Worm (Caenorhabditis elegans) whole organism, L3 larva: Measurements from ENCODE around the gene Y97E10AR.3.
A peak's percentile ranks its signal among the peaks of the same experiment; 100 is the strongest.

Experiments
- R02D3.7 ChIP-seq: fragments of 150-350 bp; optimal IDR thresholded peaks from 2 replicates; lab custom pipeline; 2014; ENCODE audit warnings: missing biosample characterization, missing genetic modification characterization
- ZK546.5 ChIP-seq: sonication (generic microtip); optimal IDR thresholded peaks from 2 replicates; lab custom pipeline; 2017; ENCODE audit warnings: missing biosample characterization, missing genetic modification characterization
- aly-2 ChIP-seq: fragments of 150-350 bp; optimal IDR thresholded peaks from 2 replicates; lab custom pipeline; 2014; ENCODE audit warnings: missing biosample characterization, missing genetic modification characterization
- ama-1 ChIP-seq: fragments of 150-350 bp; optimal IDR thresholded peaks from 2 replicates; lab custom pipeline; 2018
- ceh-16 ChIP-seq: sonication (generic microtip); optimal IDR thresholded peaks from 2 replicates; lab custom pipeline; 2017; ENCODE audit warnings: missing biosample characterization, missing genetic modification characterization
- ceh-28 ChIP-seq: fragments of 150-350 bp; optimal IDR thresholded peaks from 2 replicates; lab custom pipeline; 2014; ENCODE audit warnings: missing biosample characterization, missing genetic modification reagents, missing genetic modification characterization
- ceh-9 ChIP-seq: sonication (generic microtip); optimal IDR thresholded peaks from 2 replicates; lab custom pipeline; 2018; ENCODE audit warnings: missing biosample characterization, missing genetic modification characterization
- daf-12 ChIP-seq: fragments of 150-350 bp; optimal IDR thresholded peaks from 2 replicates; lab custom pipeline; 2014; ENCODE audit warnings: missing biosample characterization, missing genetic modification reagents, missing genetic modification characterization
- egl-27 ChIP-seq: sonication (generic microtip); optimal IDR thresholded peaks from 4 replicates; lab custom pipeline; 2017; ENCODE audit warnings: missing biosample characterization, missing genetic modification reagents, missing genetic modification characterization
- egl-5 ChIP-seq: fragments of 150-350 bp; optimal IDR thresholded peaks from 2 replicates; lab custom pipeline; 2017; ENCODE audit warnings: missing biosample characterization, missing genetic modification reagents, missing genetic modification characterization, inconsistent platforms
- elt-1 ChIP-seq: fragments of 150-350 bp; optimal IDR thresholded peaks from 2 replicates; lab custom pipeline; 2014; ENCODE audit warnings: missing biosample characterization, missing genetic modification characterization
- elt-2 ChIP-seq: sonication (generic microtip); optimal IDR thresholded peaks from 2 replicates; lab custom pipeline; 2016; ENCODE audit warnings: missing genetic modification reagents, mild to moderate bottlenecking, missing genetic modification characterization, missing compliant biosample characterization
- elt-3 ChIP-seq, 3 experiments: fragments of 150-350 bp in 1 of 3; sonication (generic microtip) in 2 of 3; optimal IDR thresholded peaks; 2 replicates in 2 of 3; 4 replicates in 1 of 3; lab custom pipeline; 2014 to 2017; ENCODE audit warnings: missing biosample characterization in 3 of 3, missing genetic modification characterization in 3 of 3
- eor-1 ChIP-seq, 2 experiments: fragments of 150-350 bp; optimal IDR thresholded peaks; 2 replicates each; lab custom pipeline; 2014 to 2018; ENCODE audit warnings: missing biosample characterization in 2 of 2, missing genetic modification characterization in 2 of 2
- fkh-10 ChIP-seq: sonication (generic microtip); optimal IDR thresholded peaks from 2 replicates; lab custom pipeline; 2017; ENCODE audit warnings: missing biosample characterization, missing genetic modification reagents, missing genetic modification characterization
- fkh-2 ChIP-seq: fragments of 150-350 bp; optimal IDR thresholded peaks from 2 replicates; lab custom pipeline; 2014; ENCODE audit warnings: missing biosample characterization, missing genetic modification reagents, missing genetic modification characterization
- fos-1 ChIP-seq: fragments of 150-350 bp; optimal IDR thresholded peaks from 2 replicates; lab custom pipeline; 2014; ENCODE audit warnings: missing biosample characterization, missing genetic modification characterization
- hmg-11 ChIP-seq: sonication (generic microtip); optimal IDR thresholded peaks from 2 replicates; lab custom pipeline; 2016; ENCODE audit warnings: missing genetic modification characterization, missing compliant biosample characterization
- jun-1 ChIP-seq: fragments of 150-350 bp; optimal IDR thresholded peaks from 2 replicates; lab custom pipeline; 2014; ENCODE audit warnings: missing biosample characterization, missing genetic modification reagents, missing genetic modification characterization
- lin-15B ChIP-seq: fragments of 150-350 bp; optimal IDR thresholded peaks from 2 replicates; lab custom pipeline; 2014; ENCODE audit warnings: missing biosample characterization, missing genetic modification characterization
- lin-39 ChIP-seq: fragments of 150-350 bp; optimal IDR thresholded peaks from 2 replicates; lab custom pipeline; 2018; ENCODE audit warnings: missing biosample characterization, missing genetic modification reagents, missing genetic modification characterization
- lsy-12 ChIP-seq: sonication (generic microtip); optimal IDR thresholded peaks from 2 replicates; lab custom pipeline; 2016; ENCODE audit warnings: mild to moderate bottlenecking, missing genetic modification characterization, missing compliant biosample characterization
- mdl-1 ChIP-seq: fragments of 150-350 bp; optimal IDR thresholded peaks from 2 replicates; lab custom pipeline; 2014; ENCODE audit warnings: missing biosample characterization, missing genetic modification characterization
- nfya-1 ChIP-seq: sonication (generic microtip); optimal IDR thresholded peaks from 2 replicates; lab custom pipeline; 2017; ENCODE audit warnings: missing genetic modification characterization, mild to moderate bottlenecking, missing compliant biosample characterization, antibody characterized with exemption, moderate library complexity; ENCODE audit not compliant: insufficient read depth
- nhr-11 ChIP-seq: fragments of 150-350 bp; optimal IDR thresholded peaks from 2 replicates; lab custom pipeline; 2014; ENCODE audit warnings: missing biosample characterization, missing genetic modification characterization
- nhr-12 ChIP-seq: fragments of 150-350 bp; optimal IDR thresholded peaks from 2 replicates; lab custom pipeline; 2014; ENCODE audit warnings: missing biosample characterization, missing genetic modification characterization
- nhr-23 ChIP-seq: fragments of 150-350 bp; optimal IDR thresholded peaks from 2 replicates; lab custom pipeline; 2014; ENCODE audit warnings: missing biosample characterization, missing genetic modification reagents, missing genetic modification characterization
- nhr-237 ChIP-seq: fragments of 150-350 bp; optimal IDR thresholded peaks from 2 replicates; lab custom pipeline; 2014; ENCODE audit warnings: missing biosample characterization, missing genetic modification characterization
- nhr-25 ChIP-seq: sonication (generic microtip); optimal IDR thresholded peaks from 2 replicates; lab custom pipeline; 2017; ENCODE audit warnings: missing biosample characterization, missing genetic modification characterization
- nhr-28 ChIP-seq: fragments of 150-350 bp; optimal IDR thresholded peaks from 2 replicates; lab custom pipeline; 2014; ENCODE audit warnings: missing biosample characterization, missing genetic modification characterization
- nhr-43 ChIP-seq: sonication (generic microtip); optimal IDR thresholded peaks from 2 replicates; lab custom pipeline; 2016; ENCODE audit warnings: mild to moderate bottlenecking, missing genetic modification characterization, missing compliant biosample characterization; ENCODE audit not compliant: poor library complexity, severe bottlenecking
- nhr-67 ChIP-seq: fragments of 150-350 bp; optimal IDR thresholded peaks from 2 replicates; lab custom pipeline; 2014; ENCODE audit warnings: missing biosample characterization, missing genetic modification characterization
- nhr-76 ChIP-seq: fragments of 150-350 bp; sonication (generic microtip); optimal IDR thresholded peaks from 5 replicates; lab custom pipeline; 2014; ENCODE audit warnings: missing biosample characterization, missing genetic modification characterization
- nhr-77 ChIP-seq: fragments of 150-350 bp; optimal IDR thresholded peaks from 2 replicates; lab custom pipeline; 2014; ENCODE audit warnings: missing biosample characterization, missing genetic modification characterization
- pha-4 ChIP-seq: fragments of 150-350 bp; optimal IDR thresholded peaks from 2 replicates; lab custom pipeline; 2014; ENCODE audit warnings: missing biosample characterization, missing genetic modification reagents, missing genetic modification characterization
- pqm-1 ChIP-seq: fragments of 150-350 bp; optimal IDR thresholded peaks from 2 replicates; lab custom pipeline; 2017; ENCODE audit warnings: missing biosample characterization, missing genetic modification characterization, inconsistent platforms
- sea-2 ChIP-seq: fragments of 150-350 bp; sonication (generic microtip); optimal IDR thresholded peaks from 4 replicates; lab custom pipeline; 2014; ENCODE audit warnings: missing biosample characterization, missing genetic modification reagents, missing genetic modification characterization
- skn-1 ChIP-seq: fragments of 150-350 bp; optimal IDR thresholded peaks from 2 replicates; lab custom pipeline; 2014; ENCODE audit warnings: missing biosample characterization, missing genetic modification characterization
- snpc-4 ChIP-seq: fragments of 150-350 bp; optimal IDR thresholded peaks from 2 replicates; lab custom pipeline; 2014; ENCODE audit warnings: missing biosample characterization, missing genetic modification characterization
- tbx-2 ChIP-seq: sonication (generic microtip); optimal IDR thresholded peaks from 2 replicates; lab custom pipeline; 2016; ENCODE audit warnings: mild to moderate bottlenecking, missing genetic modification characterization, missing compliant biosample characterization
- zag-1 ChIP-seq: fragments of 150-350 bp; optimal IDR thresholded peaks from 2 replicates; lab custom pipeline; 2014; ENCODE audit warnings: missing biosample characterization, missing genetic modification characterization
- ztf-11 ChIP-seq: fragments of 150-350 bp; optimal IDR thresholded peaks from 2 replicates; lab custom pipeline; 2014; ENCODE audit warnings: missing biosample characterization, missing genetic modification characterization
- ztf-4 ChIP-seq: fragments of 150-350 bp; optimal IDR thresholded peaks from 2 replicates; lab custom pipeline; 2014; ENCODE audit warnings: missing biosample characterization, missing genetic modification characterization

Gene Y97E10AR.3

ce11 chrV:8040247-8041084 lies 33.2 kb upstream of the Y97E10AR.3 start:
- TF ChIP-seq fkh-10 (GFP tag; lab: Kevin White, UChicago) = no peak
- TF ChIP-seq lin-39 (tag; lab: Kevin White, UChicago) = no peak
- no peak for TF ChIP-seq nhr-237 (tag; lab: Kevin White, UChicago)
- TF ChIP-seq nfya-1 (tag; lab: Kevin White, UChicago) = no peak
- TF ChIP-seq egl-27 (tag; lab: Kevin White, UChicago) = no peak
- TF ChIP-seq mdl-1 (tag; lab: Kevin White, UChicago) = no peak
- no peak for TF ChIP-seq pqm-1 (tag; lab: Kevin White, UChicago)
- peak; percentile 64 for TF ChIP-seq nhr-25 (tag; lab: Kevin White, UChicago)
- no peak for TF ChIP-seq lin-15B (tag; lab: Kevin White, UChicago)
- peak; percentile 84 for TF ChIP-seq ama-1 (lab: Kevin White, UChicago)
- no peak for TF ChIP-seq zag-1 (tag; lab: Kevin White, UChicago)
- no peak for TF ChIP-seq nhr-28 (tag; lab: Kevin White, UChicago)
- no peak for TF ChIP-seq eor-1 (tag; optimal IDR thresholded peaks at IDR 0.05; lab: Kevin White, UChicago)
- no peak for TF ChIP-seq fkh-2
- TF ChIP-seq daf-12 (tag; lab: Kevin White, UChicago) = no peak
- no peak for TF ChIP-seq egl-5 (tag; lab: Kevin White, UChicago)
- no peak for TF ChIP-seq skn-1 (tag; lab: Kevin White, UChicago)
- TF ChIP-seq ceh-16 = no peak
- no peak for TF ChIP-seq nhr-11 (tag; lab: Kevin White, UChicago)
- no peak for TF ChIP-seq aly-2 (tag; lab: Kevin White, UChicago)
- TF ChIP-seq nhr-12 = no peak
- no peak for TF ChIP-seq nhr-67
- TF ChIP-seq elt-3 (tag; optimal IDR thresholded peaks at IDR 0.05; lab: Kevin White, UChicago) = peak in 1 of 3 experiments; percentile 13
- no peak for TF ChIP-seq hmg-11 (tag; lab: Kevin White, UChicago)
- TF ChIP-seq elt-1 (tag; lab: Kevin White, UChicago) = no peak
- no peak for TF ChIP-seq ztf-4
- no peak for TF ChIP-seq ceh-28 (tag; lab: Kevin White, UChicago)
- peak; percentile 95 for TF ChIP-seq nhr-23 (tag; lab: Kevin White, UChicago)
- TF ChIP-seq nhr-76 = no peak
- peak; percentile 63 for TF ChIP-seq fos-1
- peak; percentile 94 for TF ChIP-seq nhr-43
- TF ChIP-seq tbx-2 (tag; lab: Kevin White, UChicago) = peak; percentile 4
- TF ChIP-seq pha-4 (tag; lab: Kevin White, UChicago) = no peak
- TF ChIP-seq jun-1 (tag; lab: Kevin White, UChicago) = no peak
- TF ChIP-seq lsy-12 (tag; lab: Kevin White, UChicago) = peak; percentile 25
- TF ChIP-seq nhr-77 (tag; lab: Kevin White, UChicago) = no peak
- TF ChIP-seq ceh-9 (tag; lab: Kevin White, UChicago) = no peak
- no peak for TF ChIP-seq snpc-4 (tag; lab: Kevin White, UChicago)
- no peak for TF ChIP-seq ZK546.5 (tag; lab: Kevin White, UChicago)
- TF ChIP-seq elt-2 = no peak
- TF ChIP-seq R02D3.7 (tag; lab: Kevin White, UChicago) = no peak
- no peak for TF ChIP-seq sea-2 (GFP tag; lab: Kevin White, UChicago)
- no peak for TF ChIP-seq ztf-11 (tag; lab: Kevin White, UChicago)

- TF ChIP-seq nhr-25 (tag; lab: Kevin White, UChicago) = peak; percentile 40
- TF ChIP-seq nfya-1 (tag; lab: Kevin White, UChicago) = no peak
- TF ChIP-seq ama-1 (lab: Kevin White, UChicago) = peak; percentile 86
- no peak for TF ChIP-seq lsy-12 (tag; lab: Kevin White, UChicago)
- no peak for TF ChIP-seq elt-1 (tag; lab: Kevin White, UChicago)
These were observed 32.3 kb upstream of the Y97E10AR.3 start for ce11 chrV:8039606-8040005.
